Worm (Caenorhabditis elegans): ENCODE data around the gene K03B4.4.

DNA sequence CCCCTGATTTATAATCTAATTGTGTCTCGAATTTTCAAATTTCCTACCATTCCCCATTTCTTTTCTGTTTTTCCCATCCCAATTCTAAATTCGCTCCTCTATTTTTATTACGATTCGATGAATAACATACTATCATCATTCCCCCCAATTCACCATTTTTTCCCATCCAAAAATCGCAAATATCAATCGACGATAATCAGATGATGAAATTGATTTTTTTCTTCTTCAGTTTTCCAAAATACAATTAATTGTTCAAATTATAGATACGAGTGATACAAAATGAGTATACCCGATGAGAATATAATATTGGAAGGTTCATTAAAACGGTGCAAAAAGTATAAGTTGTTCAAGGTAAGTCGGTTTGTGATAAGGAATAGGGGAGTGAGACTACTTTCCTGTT, 39.1 kb upstream of the K03B4.4 start, which contains the start of gene soc-1:
- TF ChIP-seq B0310.2 (tag; optimal IDR thresholded peaks at IDR 0.05) (no peak), ets-7 (tag; optimal IDR thresholded peaks at IDR 0.05) (no peak), F13C5.2 (tag; optimal IDR thresholded peaks at IDR 0.05) (no peak), tbx-11 (GFP tag; IDR thresholded peaks at IDR 0.05) (no peak), flt-1 (GFP tag; IDR thresholded peaks at IDR 0.05) (no peak), ama-1 (optimal IDR thresholded peaks at IDR 0.05) (no peak), ceh-13 (GFP tag; optimal IDR thresholded peaks at IDR 0.05) (no peak), sea-1 (GFP tag; conservative IDR thresholded peaks at IDR 0.05) (no peak)

All from whole organism, early embryonic.